Fruit fly (Drosophila melanogaster) whole organism, larva: ENCODE data around the gene CG5849.
A peak's percentile ranks its signal among the peaks of the same experiment; 100 is the strongest.
"Not testable (repeated sequence)": the region's sequence is repeated elsewhere in the genome, so short reads cannot be mapped to it uniquely, and the experiment has no call there.

Experiments used
- noc ChIP-seq: fragments of 200-800 bp; sonication (Bioruptor generic); optimal IDR thresholded peaks from 3 replicates; lab custom pipeline; 2019; ENCODE audit warnings: missing biosample characterization, mild to moderate bottlenecking, missing genetic modification characterization, moderate library complexity

Gene CG5849

DNA sequence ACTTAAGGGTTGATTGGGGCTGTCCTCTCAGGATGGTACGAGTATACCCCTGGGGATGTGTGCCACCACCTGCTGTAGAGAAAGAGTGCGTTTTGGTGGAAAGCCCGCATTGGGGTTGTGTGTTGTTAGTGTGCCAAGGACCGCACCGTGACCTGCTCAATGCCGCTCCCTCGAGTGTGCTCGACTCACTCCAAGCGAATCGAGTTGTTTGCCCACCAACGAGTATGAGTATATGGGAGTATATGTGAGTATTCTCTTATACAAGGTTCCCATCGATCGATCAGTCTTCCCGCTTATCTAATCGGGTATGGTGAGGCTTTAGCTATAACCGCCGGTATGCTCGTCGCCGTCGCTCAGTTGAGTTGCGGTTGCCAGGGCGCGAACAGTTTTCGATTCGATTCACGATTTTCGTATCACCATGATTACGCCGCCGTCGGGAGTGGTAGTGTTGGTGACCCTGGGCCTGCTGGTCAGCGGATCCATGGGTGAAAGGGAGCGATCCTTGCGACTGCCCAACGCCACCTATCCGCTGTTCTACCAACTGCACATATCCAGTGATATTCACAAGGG lies at the start of gene CG5849:
TSS of gene CG5849 (plus strand) at position 356 of the 570 bp plus-strand sequence.
- peak; percentile 30 for TF ChIP-seq noc (tag; lab: Kevin White, UChicago)

DNA sequence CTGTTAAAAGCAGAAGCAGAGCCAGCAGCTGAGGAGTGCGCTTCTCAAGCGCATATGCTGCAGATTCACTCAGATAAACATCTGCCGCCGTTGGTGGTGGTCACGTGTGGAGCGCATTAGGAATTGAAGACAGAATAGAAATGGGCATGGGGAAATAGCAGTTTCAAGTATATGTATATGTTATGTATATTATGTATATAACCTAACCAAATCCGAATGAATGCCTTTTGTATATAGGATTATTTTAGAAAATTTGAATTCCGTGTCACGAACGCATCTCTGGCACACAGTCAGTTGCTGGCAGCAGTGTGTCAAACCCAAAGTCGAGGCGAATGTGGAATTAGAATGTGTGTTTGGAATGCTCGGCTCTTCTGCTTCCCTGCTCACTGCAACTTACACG lies 48.8 kb upstream of the CG5849 start:
- TF ChIP-seq noc (tag; lab: Kevin White, UChicago), result no peak

DNA sequence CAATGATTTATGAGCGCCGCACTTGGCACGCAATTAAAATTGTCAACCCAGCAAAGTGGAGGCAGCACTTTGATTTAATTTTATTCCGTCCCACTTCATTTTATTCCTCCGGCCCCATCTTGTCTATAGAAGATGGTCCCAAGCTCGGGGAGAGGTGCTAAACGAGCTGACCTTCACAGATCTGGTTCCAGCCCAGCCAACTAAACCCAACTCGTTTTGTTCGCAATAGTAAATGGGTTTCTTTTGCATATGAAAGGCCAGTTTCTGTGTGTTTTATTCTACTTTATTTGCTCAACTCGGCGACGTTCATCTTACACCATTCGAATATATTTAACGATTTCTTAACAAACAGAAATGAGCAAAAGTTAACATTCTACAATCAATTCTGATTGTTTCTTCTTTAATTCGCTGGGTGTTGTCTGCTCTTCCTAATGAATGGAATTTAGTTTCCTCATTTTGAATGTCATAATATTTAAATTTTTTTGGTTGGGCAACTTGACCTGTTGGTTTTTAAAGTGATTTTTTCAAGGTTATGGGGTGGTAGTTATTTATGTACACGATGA lies 46.7 kb upstream of the CG5849 start:
- no peak for TF ChIP-seq noc (tag; lab: Kevin White, UChicago)

DNA sequence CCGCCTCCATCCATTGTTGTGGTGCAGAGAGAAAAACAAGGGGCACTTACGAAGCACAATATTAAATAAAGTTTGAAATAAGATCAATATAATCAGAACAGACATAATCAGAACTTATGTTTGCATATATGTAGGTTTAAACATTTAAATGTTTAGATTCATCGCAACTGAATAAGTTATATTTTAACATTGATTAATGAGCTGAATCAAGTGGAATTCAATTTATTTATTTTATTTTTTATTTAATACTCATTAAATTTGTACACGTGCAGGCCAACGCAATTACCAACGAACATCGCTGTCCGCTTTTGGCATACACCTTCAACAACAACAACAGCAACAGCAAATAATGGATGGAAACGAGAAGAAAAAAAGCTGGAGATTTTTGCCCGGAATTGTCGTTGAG lies 41.0 kb upstream of the CG5849 start:
- peak; percentile 25 for TF ChIP-seq noc (tag; lab: Kevin White, UChicago)

DNA sequence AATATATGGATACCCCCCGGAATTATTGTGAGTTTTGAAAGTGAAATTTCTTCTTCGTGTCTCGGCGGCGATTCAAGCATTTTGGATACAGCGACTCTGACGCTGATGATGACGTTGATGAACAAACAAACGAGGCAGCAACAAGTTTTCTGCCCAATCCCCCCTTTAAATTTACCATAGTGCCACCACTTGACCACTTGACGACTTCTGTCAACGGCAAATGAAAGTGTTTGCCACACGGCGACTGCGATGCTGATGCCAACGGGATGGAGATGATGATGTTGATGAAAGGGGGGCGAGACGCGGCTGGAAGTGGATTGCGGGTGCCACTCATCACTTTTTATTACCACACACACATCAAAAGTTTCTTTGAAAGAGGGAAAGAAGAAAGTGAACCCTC lies 39.4 kb upstream of the CG5849 start:
- TF ChIP-seq noc (tag; lab: Kevin White, UChicago), result no peak

DNA sequence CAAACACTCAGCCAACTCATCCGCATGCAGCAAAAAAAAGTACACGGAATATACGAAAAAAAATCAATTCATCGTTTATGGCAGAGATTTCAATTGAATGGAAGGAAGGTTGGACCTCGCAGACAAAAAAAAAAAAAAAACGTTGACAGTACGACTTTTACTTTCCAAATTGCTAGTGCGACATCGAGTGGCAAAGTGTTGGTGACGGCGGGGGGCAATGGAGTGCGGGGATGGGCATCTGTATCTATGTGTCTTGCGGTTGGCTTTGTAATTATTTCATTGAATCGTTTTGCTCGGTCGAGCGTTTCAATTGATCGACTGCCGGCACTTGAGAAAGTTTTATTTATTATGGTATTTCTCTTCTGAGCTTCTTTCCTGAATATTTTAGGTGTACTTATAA lies 38.4 kb upstream of the CG5849 start:
- TF ChIP-seq noc (tag; lab: Kevin White, UChicago), result no peak

DNA sequence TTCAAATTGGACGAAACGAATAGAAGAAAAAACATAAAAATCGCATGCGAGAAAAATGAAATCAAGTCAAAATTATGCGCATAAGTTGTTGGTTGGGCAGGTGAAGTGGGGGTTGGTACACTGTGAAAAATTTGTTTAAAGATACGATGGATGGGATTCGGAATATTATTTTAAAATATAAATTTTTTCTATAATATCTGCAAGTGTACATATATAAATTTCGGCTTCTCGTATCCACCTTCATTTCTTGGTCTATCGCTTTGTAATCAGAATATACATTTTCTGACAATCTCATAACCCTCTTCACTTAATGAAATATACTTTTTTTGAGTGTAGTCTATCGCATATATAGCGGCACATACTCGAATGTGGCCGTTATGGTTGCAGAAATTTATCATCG lies 36.6 kb upstream of the CG5849 start:
- TF ChIP-seq noc (tag; lab: Kevin White, UChicago), result no peak

DNA sequence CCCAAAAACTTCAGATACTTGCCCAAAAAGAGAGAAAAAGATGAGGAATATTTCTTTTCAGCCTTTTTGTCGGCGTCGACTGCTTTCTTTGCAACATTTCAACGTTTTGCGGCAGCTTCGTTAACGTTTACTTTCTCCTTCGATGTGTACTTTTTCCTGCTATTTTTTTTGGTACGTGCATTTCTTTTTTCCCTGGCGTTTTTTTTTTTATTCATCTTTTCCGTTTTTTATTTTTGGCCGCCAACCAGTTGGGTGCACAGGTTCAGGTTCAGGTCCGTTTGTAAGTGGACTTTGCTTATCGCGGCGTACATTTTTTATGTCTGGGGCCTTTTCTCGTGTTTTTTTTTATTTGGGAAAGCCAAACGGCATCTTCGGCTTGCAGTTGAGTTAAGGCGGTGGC lies 35.5 kb upstream of the CG5849 start:
- TF ChIP-seq noc (tag; lab: Kevin White, UChicago), result no peak

DNA sequence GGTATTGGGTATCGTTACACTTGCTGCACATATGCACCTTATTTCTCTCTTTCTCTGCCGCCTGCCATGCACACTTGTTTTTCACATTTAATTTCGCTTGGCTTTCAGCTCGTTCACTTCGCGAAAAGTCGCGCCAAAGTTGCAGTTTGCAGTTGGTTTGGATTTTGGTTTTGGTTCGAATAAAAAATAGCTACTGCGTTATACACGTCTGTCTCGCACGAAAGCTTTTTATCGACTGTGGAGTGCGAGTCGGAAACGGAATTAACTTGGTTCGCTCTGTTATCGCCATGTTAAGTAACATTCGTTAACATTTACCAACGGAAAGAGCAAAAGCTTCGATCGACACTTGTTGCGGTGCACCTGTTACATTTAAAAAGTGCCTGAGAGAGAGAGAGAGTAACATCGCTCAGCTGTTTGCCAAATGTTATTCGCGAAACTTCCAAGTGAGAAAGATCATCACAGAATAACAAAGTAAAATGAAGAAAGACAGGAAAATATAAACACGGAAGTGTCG lies 20.4 kb upstream of the CG5849 start, which contains the start of gene CG31176:
TSS of gene CG31176 (minus strand) at position 241 of the 514 bp plus-strand sequence.
- no peak for TF ChIP-seq noc (tag; lab: Kevin White, UChicago)

DNA sequence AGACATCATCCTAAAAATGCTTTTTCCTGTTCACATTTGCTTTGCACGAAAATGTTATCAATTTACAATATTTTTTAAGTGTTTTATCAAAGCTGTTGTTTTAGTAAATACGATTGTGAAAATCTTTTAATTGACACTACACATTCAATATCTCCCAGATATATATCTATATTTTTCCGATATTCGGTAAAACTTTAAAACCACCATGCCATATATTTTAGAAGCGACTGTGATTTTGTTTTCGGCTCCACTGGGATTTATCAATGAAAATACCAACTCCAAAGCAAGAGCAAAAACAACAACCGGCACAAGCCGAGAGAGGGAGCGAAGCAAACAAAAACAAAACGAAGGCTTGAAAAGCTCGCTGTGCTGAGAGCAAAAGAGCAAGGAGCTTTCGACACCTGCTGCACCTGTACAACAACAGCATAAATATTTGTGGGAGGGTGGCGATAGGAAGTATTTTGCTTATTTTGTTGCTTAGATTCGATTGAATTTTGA lies 19.9 kb upstream of the CG5849 start:
- peak; percentile 19 for TF ChIP-seq noc (tag; lab: Kevin White, UChicago)

DNA sequence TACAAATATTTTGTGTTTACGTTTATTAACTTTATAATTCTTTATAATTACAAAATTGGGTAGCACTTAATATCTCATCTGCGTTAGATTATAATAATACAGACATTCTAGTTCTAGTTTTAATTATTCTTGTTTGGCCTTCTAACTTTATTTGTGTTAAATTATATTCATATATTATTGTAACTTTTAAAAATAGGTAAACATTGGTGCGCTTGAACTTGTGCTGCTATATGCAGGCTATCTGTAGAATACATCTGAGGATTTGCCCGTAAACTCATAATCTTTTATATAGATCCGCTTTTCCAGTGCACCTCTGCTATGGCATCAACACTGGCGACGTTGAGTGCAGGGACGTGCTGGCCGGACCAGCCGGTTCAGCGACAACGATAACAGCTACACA lies 17.4 kb upstream of the CG5849 start:
- TF ChIP-seq noc (tag; lab: Kevin White, UChicago), result no peak

DNA sequence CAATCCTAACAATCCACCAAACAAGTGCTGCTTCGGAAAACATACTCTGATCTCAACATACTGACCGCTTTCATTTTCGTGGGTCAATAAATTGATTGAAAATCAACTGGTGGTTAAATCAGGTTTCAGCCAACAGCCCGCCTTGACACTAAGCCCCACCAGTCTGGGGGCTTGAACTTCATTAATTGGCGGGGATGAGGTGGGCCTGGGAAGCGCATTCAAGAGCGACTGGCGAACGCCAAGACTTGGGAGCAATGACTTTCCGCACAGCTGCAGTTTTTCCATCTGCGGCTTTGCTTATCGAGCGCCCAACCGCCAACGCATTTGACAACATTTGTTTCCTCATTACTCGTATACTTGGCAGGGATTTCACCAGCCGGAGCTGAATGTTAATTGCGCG lies 13.3 kb upstream of the CG5849 start:
- no peak for TF ChIP-seq noc (tag; lab: Kevin White, UChicago)

DNA sequence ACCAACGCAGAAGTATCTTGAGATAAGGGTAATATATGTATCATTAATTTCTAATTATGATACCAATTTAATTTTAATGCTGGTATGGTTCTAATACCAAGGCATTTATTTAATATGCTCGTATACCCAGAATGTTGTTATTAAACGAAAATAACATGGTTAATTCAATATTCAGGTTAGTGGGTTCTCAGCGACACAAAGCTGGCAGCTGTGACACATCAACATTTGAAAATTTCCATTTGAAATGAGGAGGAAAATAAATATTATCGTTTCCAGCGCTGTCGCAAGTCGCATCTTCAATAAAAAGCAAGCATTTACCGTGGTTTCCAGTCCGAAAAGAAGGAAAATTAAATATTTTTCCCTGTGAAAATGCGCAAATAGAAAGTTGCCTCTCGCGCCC lies 8.9 kb upstream of the CG5849 start:
- no peak for TF ChIP-seq noc (tag; lab: Kevin White, UChicago)

DNA sequence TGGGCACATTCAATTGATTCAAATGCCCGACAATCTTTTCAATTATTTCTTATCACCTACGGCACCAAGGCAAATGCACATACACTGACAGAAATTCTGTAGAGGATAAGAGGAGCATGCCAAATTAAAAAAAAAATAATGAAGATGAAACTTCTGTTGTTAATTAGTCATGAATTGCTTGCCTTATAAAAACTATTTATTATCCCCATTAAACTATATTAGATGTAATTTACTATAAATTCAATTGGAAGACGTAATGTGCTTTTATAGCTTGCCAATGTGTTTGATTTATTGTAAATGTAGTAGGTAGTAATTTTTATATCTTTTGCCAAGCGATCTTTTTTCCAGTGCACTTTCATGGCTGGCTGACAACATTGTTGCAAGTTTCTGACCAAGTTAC lies 8.2 kb upstream of the CG5849 start:
- TF ChIP-seq noc (tag; lab: Kevin White, UChicago), result no peak

DNA sequence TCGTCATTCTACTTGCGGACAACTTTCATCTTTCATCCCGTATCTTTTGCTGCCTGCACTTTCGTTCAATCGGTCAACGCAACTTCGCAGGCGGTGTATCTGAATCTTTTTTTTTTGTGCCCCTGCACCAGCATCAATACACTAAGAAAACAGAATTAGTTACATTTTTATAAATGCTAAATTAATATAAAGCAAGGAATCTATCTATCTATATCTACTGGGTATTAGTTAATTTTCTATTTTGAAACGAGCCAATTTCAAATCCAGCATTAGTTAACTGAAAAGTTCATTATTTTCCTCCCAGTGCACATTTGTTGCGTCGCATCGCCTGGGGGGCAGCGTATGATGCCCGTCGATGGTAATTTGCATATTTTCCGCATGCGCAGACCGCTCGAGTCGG lies 7.0 kb upstream of the CG5849 start:
- no peak for TF ChIP-seq noc (tag; lab: Kevin White, UChicago)

DNA sequence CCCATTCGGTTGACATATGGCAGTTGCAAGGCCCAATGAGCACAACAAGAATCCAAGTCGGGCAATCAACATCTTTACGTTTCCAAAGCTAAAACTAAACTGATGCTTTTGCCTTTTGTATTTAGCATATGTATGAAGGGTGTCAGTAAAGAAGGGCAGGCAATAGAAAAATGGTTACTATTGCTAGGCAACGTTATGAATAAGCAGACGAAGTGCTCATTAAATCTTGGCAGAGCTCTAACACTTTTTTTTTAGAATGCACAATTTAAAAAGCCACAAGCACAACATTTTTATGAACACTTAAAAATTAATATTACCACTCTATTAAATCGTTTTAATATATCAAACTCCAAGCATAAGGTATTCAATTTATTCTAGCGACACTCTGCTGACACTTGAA lies 3.7 kb upstream of the CG5849 start, which contains the start of gene Sfp93F:
TSS of gene Sfp93F (minus strand) at position 101 of the 400 bp plus-strand sequence.
- not testable (repeated sequence) for TF ChIP-seq noc (tag; lab: Kevin White, UChicago)

DNA sequence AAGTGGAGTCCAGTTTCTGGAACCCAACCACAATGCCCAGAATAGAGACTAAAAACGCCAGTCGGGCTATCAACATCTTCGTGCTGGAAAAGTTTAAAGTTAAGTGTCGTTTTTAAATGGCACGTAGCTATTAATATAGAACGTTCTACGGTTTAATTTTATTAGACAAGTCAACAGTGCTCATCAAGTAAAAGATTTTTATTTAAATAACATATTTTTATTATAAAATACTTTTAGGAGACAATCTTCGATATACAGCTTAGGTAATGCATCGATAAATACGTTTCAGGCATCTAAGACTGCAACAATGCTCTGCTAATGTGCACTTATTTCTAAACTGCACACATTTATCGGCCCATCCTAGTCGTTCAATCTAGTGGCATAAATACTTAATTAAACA lies 3.2 kb upstream of the CG5849 start, which contains the start of gene CG42869:
TSS of gene CG42869 (minus strand) at position 101 of the 400 bp plus-strand sequence.
- no peak for TF ChIP-seq noc (tag; lab: Kevin White, UChicago)
